Worm (Caenorhabditis elegans) whole organism, L4/young adult: Measurements from ENCODE around the gene flp-4.

Experiments used
- W03F9.2 ChIP-seq: fragments of 150-350 bp; optimal IDR thresholded peaks from 2 replicates; lab custom pipeline; 2014; ENCODE audit warnings: missing biosample characterization, missing genetic modification characterization
- dao-5 ChIP-seq: sonication (generic microtip); optimal IDR thresholded peaks from 2 replicates; lab custom pipeline; 2016; ENCODE audit warnings: missing genotype, missing genetic modification characterization, moderate library complexity, missing compliant biosample characterization
- him-1 ChIP-seq: sonication (generic microtip); optimal IDR thresholded peaks from 2 replicates; lab custom pipeline; 2016; ENCODE audit warnings: missing genotype, missing genetic modification reagents, missing genetic modification characterization, missing compliant biosample characterization

DNA sequence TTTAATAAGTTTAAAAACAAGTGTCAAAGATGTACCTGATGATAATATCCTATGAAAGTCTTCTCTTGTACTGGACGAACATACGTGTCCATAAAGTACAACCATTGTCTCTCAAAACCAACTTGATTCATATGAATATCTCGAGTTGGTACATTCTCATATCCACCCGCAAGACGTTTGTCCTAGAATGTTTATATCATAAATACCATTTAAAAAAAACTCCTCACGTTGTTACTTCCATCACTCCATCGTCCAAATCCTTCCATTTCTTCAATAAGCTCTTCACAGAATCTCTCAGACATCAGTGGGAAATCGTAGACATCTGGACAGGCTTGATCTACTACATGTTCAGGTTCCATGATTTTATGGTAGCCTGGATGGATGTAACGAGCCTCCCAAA, 13.2 kb upstream of the flp-4 start:
- TF ChIP-seq dao-5 (tag; lab: Kevin White, UChicago), result no peak
- no peak for TF ChIP-seq him-1 (tag; lab: Kevin White, UChicago)
- no peak for TF ChIP-seq W03F9.2
